Fruit fly (Drosophila melanogaster) whole organism, wandering third instar larva: ENCODE results near the gene CG8236.

Experiments used
- Dif ChIP-seq: fragments of 200-275, 200-300 bp; sonication (Bioruptor generic); optimal IDR thresholded peaks from 2 replicates; lab custom pipeline; 2018; ENCODE audit warnings: missing biosample characterization, missing genetic modification characterization; ENCODE audit not compliant: partially characterized antibody
- GATAd ChIP-seq: sonication (Bioruptor generic); optimal IDR thresholded peaks from 2 replicates; lab custom pipeline; 2016; ENCODE audit warnings: missing biosample characterization, missing genetic modification characterization
- Jra ChIP-seq: sonication (Bioruptor generic); optimal IDR thresholded peaks from 2 replicates; lab custom pipeline; 2016; ENCODE audit warnings: missing biosample characterization, missing genetic modification characterization
- Myc ChIP-seq: fragments of >200 bp; optimal IDR thresholded peaks from 2 replicates; lab custom pipeline; 2017
- OdsH ChIP-seq: fragments of 200-800 bp; sonication (Bioruptor generic); optimal IDR thresholded peaks from 2 replicates; lab custom pipeline; 2016; ENCODE audit warnings: missing biosample characterization, mild to moderate bottlenecking, missing genetic modification characterization
- pan ChIP-seq: fragments of >200 bp; optimal IDR thresholded peaks from 2 replicates; lab custom pipeline; 2017
- psq ChIP-seq: fragments of 200-800 bp; sonication (Bioruptor generic); optimal IDR thresholded peaks from 3 replicates; lab custom pipeline; 2017; ENCODE audit warnings: missing biosample characterization, mild to moderate bottlenecking, missing genetic modification characterization, moderate library complexity
- woc ChIP-seq: sonication (Bioruptor generic); optimal IDR thresholded peaks from 2 replicates; lab custom pipeline; 2016; ENCODE audit warnings: missing biosample characterization, mild to moderate bottlenecking, missing genetic modification characterization

DNA sequence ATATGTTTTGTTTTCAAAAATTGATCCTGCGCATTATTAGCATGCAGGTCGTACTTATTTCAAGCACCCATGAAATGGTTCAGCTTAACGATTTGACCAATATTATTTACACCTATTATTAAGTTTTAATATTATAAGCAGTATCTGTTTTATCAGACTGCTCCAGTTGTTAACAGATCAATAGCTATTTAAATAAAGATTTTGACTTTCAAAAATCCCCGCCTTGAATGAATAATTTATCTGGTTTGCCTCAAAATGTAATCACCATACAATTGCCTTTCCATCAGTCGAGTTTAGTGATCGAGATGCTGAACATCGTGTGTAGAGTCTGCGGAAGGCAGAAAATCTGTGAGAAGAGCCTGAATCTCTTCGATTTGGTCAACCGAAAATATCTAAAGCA, 44.0 kb upstream of the CG8236 start, which contains the start of gene ouib:
- no peak for TF ChIP-seq pan (lab: Kevin White, UChicago)
- no peak for TF ChIP-seq OdsH
- no peak for TF ChIP-seq Myc (lab: Kevin White, UChicago)
- TF ChIP-seq Dif (GFP tag; lab: Kevin White, UChicago), result no peak
- no peak for TF ChIP-seq woc (GFP tag; lab: Kevin White, UChicago)
- no peak for TF ChIP-seq GATAd (GFP tag; lab: Kevin White, UChicago)
- no peak for TF ChIP-seq psq
- no peak for TF ChIP-seq Jra
